Fruit fly (Drosophila melanogaster) whole organism, prepupa: ENCODE results near the gene Hs3st-B.

Source experiments
- CG1621 ChIP-seq: fragments of 200-800 bp; sonication (Bioruptor generic); optimal IDR thresholded peaks from 3 replicates; lab custom pipeline; 2018; ENCODE audit warnings: missing biosample characterization, mild to moderate bottlenecking, missing genetic modification characterization
- CG16779 ChIP-seq: fragments of 200-800 bp; sonication (Bioruptor generic); optimal IDR thresholded peaks from 3 replicates; lab custom pipeline; 2017; ENCODE audit warnings: missing biosample characterization, mild to moderate bottlenecking, missing genetic modification characterization
- Eip93F ChIP-seq: fragments of 200-800 bp; sonication (Bioruptor generic); optimal IDR thresholded peaks from 2 replicates; lab custom pipeline; 2016; ENCODE audit warnings: missing biosample characterization, mild to moderate bottlenecking, missing genetic modification characterization

- TF ChIP-seq CG1621 (tag; lab: Kevin White, UChicago) (no peak), CG16779 (tag; lab: Kevin White, UChicago) (no peak), Eip93F (GFP tag; lab: Kevin White, UChicago) (no peak)
These were observed 17.5 kb downstream of the Hs3st-B start for dm6 chrX:19265802-19266479.
